Worm (Caenorhabditis elegans) whole organism, midembryonic: ENCODE data around the gene lgc-34.

Source experiments
- T22C8.4 ChIP-seq: fragments of 200-800 bp; sonication (Bioruptor generic); IDR thresholded peaks from 2 replicates; pipeline ENCODE4 v1.3.6; 2022; ENCODE audit warnings: missing genetic modification characterization, missing compliant biosample characterization
- cog-1 ChIP-seq: sonication (generic microtip); optimal IDR thresholded peaks from 2 replicates; lab custom pipeline; 2016; ENCODE audit warnings: missing genetic modification characterization, missing compliant biosample characterization
- flt-1 ChIP-seq: fragments of 200-800 bp; sonication (Bioruptor generic); IDR thresholded peaks from 2 replicates; pipeline ENCODE4 v1.3.6; 2022; ENCODE audit warnings: missing genetic modification characterization, missing compliant biosample characterization
- klf-2 ChIP-seq: fragments of 200-800 bp; sonication (Bioruptor generic); conservative IDR thresholded peaks from 2 replicates; pipeline ENCODE4 v1.3.6; 2022; ENCODE audit warnings: missing genetic modification reagents, missing genetic modification characterization, missing compliant biosample characterization
- med-1 ChIP-seq: sonication (generic microtip); optimal IDR thresholded peaks from 2 replicates; lab custom pipeline; 2017; ENCODE audit warnings: missing genetic modification characterization, mild to moderate bottlenecking, missing compliant biosample characterization, antibody characterized with exemption, missing genetic modification reagents; ENCODE audit not compliant: insufficient read depth
- ref-1 ChIP-seq: fragments of 200-800 bp; sonication (Bioruptor generic); conservative IDR thresholded peaks from 2 replicates; pipeline ENCODE4 v1.3.6; 2022; ENCODE audit warnings: missing genetic modification reagents, missing genetic modification characterization, missing compliant biosample characterization
- ztf-23 ChIP-seq: fragments of 200-800 bp; sonication (Bioruptor generic); IDR thresholded peaks from 2 replicates; pipeline ENCODE4 v1.3.6; 2022; ENCODE audit warnings: missing genetic modification reagents, missing genetic modification characterization, missing compliant biosample characterization
- ztf-29 ChIP-seq: fragments of 200-800 bp; sonication (Bioruptor generic); IDR thresholded peaks from 2 replicates; pipeline ENCODE4 v1.3.6; 2022; ENCODE audit warnings: missing genetic modification reagents, missing genetic modification characterization, missing compliant biosample characterization

DNA sequence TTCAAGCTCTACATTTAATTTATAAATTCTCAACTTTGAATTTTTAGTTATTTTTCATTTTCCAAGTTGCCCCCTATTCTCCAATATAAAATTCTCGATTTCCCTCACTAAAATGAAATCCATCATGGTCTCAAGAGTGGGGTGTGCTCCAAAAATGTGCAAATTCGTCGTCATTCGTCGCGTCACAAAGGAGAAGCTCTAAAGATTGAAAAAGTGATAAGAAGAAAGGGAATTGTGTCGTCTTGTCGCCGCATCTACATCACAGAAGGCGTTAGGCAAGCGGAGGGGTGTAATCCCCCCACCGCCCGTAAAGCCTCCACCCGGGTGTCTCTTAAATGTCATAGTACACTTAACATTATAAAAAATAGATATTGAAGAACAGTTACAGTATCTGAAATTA is 14.4 kb upstream of the lgc-34 start:
- no peak for TF ChIP-seq klf-2 (GFP tag; lab: Robert Waterston, UW)
- no peak for TF ChIP-seq flt-1 (GFP tag; lab: Robert Waterston, UW)
- TF ChIP-seq ref-1 (GFP tag; lab: Robert Waterston, UW): no peak
- TF ChIP-seq ztf-23 (GFP tag; lab: Robert Waterston, UW): no peak
- no peak for TF ChIP-seq med-1
- TF ChIP-seq cog-1 (tag; lab: Kevin White, UChicago): no peak
- no peak for TF ChIP-seq T22C8.4 (GFP tag; lab: Robert Waterston, UW)
- TF ChIP-seq ztf-29 (GFP tag; lab: Robert Waterston, UW): no peak
